Worm (Caenorhabditis elegans) whole organism, L1 larva: Measurements from ENCODE around the gene B0554.4.

Experiments used
- fkh-8 ChIP-seq: sonication (generic microtip); optimal IDR thresholded peaks from 2 replicates; lab custom pipeline; 2016; ENCODE audit warnings: mild to moderate bottlenecking, missing genetic modification characterization, missing compliant biosample characterization
- fos-1 ChIP-seq: fragments of 150-350 bp; optimal IDR thresholded peaks from 2 replicates; lab custom pipeline; 2014; ENCODE audit warnings: missing biosample characterization, missing genetic modification characterization
- lin-15B ChIP-seq: fragments of 150-350 bp; sonication (generic microtip); optimal IDR thresholded peaks from 3 replicates; lab custom pipeline; 2014; ENCODE audit warnings: missing biosample characterization, missing genetic modification characterization
- nhr-12 ChIP-seq: sonication (generic microtip); optimal IDR thresholded peaks from 2 replicates; lab custom pipeline; 2017; ENCODE audit warnings: missing biosample characterization, missing genetic modification characterization

- no peak for TF ChIP-seq lin-15B (tag; lab: Kevin White, UChicago)
- no peak for TF ChIP-seq fos-1 (tag; lab: Kevin White, UChicago)
- TF ChIP-seq fkh-8 (tag; lab: Kevin White, UChicago): no peak
- TF ChIP-seq nhr-12 (tag; lab: Kevin White, UChicago): no peak
Measured at ce11 chrV:462263-462662, 33.3 kb downstream of the B0554.4 start, which contains the start of gene nhr-202.
